Fruit fly (Drosophila melanogaster) whole organism, embryonic: Measurements from ENCODE around the gene DppIII.
A peak's percentile ranks its signal among the peaks of the same experiment; 100 is the strongest.

ENCODE experiments used
- B-H2 ChIP-seq: fragments of 200-800 bp; sonication (Bioruptor generic); optimal IDR thresholded peaks from 2 replicates; lab custom pipeline; 2018; ENCODE audit warnings: missing biosample characterization, mild to moderate bottlenecking, missing genetic modification characterization
- Bgb ChIP-seq: fragments of 200-800 bp; sonication (Bioruptor generic); IDR thresholded peaks from 2 replicates; pipeline ENCODE4 v1.3.6; 2022; ENCODE audit warnings: missing biosample characterization, missing genetic modification characterization; ENCODE audit not compliant: partially characterized antibody
- Blimp-1 ChIP-seq: fragments of 200-800 bp; sonication (Bioruptor generic); optimal IDR thresholded peaks from 3 replicates; lab custom pipeline; 2018; ENCODE audit warnings: missing biosample characterization, missing genetic modification characterization, mild to moderate bottlenecking, moderate library complexity, missing genetic modification reagents
- CG11456 ChIP-seq: fragments of 200-800 bp; sonication (Bioruptor generic); IDR thresholded peaks from 3 replicates; pipeline ENCODE4 v1.3.6; 2022; ENCODE audit warnings: missing biosample characterization, missing genetic modification characterization
- CG18011 ChIP-seq: fragments of 200-800 bp; sonication (Bioruptor generic); optimal IDR thresholded peaks from 2 replicates; lab custom pipeline; 2017; ENCODE audit warnings: missing biosample characterization, missing genetic modification characterization, mild to moderate bottlenecking, moderate library complexity, missing genotype
- CG6272 ChIP-seq: fragments of 200-800 bp; sonication (Bioruptor generic); IDR thresholded peaks from 2 replicates; pipeline ENCODE4 v1.3.6; 2022; ENCODE audit warnings: missing biosample characterization, missing genetic modification characterization
- Camta ChIP-seq: fragments of 200-800 bp; sonication (Bioruptor generic); optimal IDR thresholded peaks from 2 replicates; lab custom pipeline; 2016; ENCODE audit warnings: missing biosample characterization, missing genetic modification characterization
- Dp ChIP-seq: fragments of 200-800 bp; sonication (Bioruptor generic); optimal IDR thresholded peaks from 2 replicates; lab custom pipeline; 2018; ENCODE audit warnings: missing biosample characterization, mild to moderate bottlenecking, missing genetic modification characterization, moderate library complexity
- Gug ChIP-seq: fragments of 200-800 bp; sonication (Bioruptor generic); IDR thresholded peaks from 4 replicates; pipeline ENCODE4 v1.3.6; 2022; ENCODE audit warnings: missing biosample characterization, missing genetic modification characterization
- Hr39 ChIP-seq: fragments of >200 bp; optimal IDR thresholded peaks from 2 replicates; lab custom pipeline; 2017
- Hr78 ChIP-seq, 2 experiments: fragments of 200-800 bp in 1 of 2; fragments of >200 bp in 1 of 2; sonication (Bioruptor generic) in 1 of 2; optimal IDR thresholded peaks; 2 replicates each; lab custom pipeline; 2017 to 2019; ENCODE audit warnings: missing biosample characterization in 2 of 2, missing genetic modification characterization in 2 of 2, mild to moderate bottlenecking in 1 of 2, moderate library complexity in 1 of 2
- peb ChIP-seq: fragments of 200-800 bp; sonication (Bioruptor generic); IDR thresholded peaks from 2 replicates; pipeline ENCODE4 v1.3.6; 2022; ENCODE audit warnings: missing biosample characterization, missing genetic modification characterization
- usp ChIP-seq: fragments of >200 bp; optimal IDR thresholded peaks from 2 replicates; lab custom pipeline; 2017; ENCODE audit warnings: missing biosample characterization, missing genetic modification characterization

dm6 chr3R:8357372-8357992, 13.3 kb downstream of the DppIII start:
- TF ChIP-seq CG18011 (GFP tag; lab: Kevin White, UChicago) (no peak), B-H2 (peak; percentile 27), CG6272 (no peak), Bgb (GFP tag; lab: Robert Waterston, UW) (no peak), Hr39 (lab: Kevin White, UChicago) (no peak), usp (GFP tag; lab: Kevin White, UChicago) (no peak), Dp (GFP tag; lab: Kevin White, UChicago) (no peak), Hr78 (GFP tag; optimal IDR thresholded peaks at IDR 0.05; lab: Kevin White, UChicago) (no peak), Gug (GFP tag; lab: Robert Waterston, UW) (no peak), Blimp-1 (GFP tag; lab: Kevin White, UChicago) (no peak), Camta (GFP tag; lab: Kevin White, UChicago) (no peak), peb (GFP tag; lab: Robert Waterston, UW) (no peak), CG11456 (no peak)
